Worm (Caenorhabditis elegans) whole organism, L4 larva: ENCODE measurements around the gene pax-1.

Experiments
- D1046.2 ChIP-seq: fragments of 200-800 bp; sonication (Bioruptor generic); IDR thresholded peaks from 2 replicates; pipeline ENCODE4 v1.3.6; 2022; ENCODE audit warnings: missing genetic modification characterization, missing compliant biosample characterization
- Y75B8A.6 ChIP-seq: fragments of 200-800 bp; sonication (Bioruptor generic); IDR thresholded peaks from 2 replicates; pipeline ENCODE4 v1.3.6; 2022; ENCODE audit warnings: missing genetic modification reagents, missing genetic modification characterization, missing compliant biosample characterization
- aha-1 ChIP-seq: fragments of 150-350 bp; peaks from one replicate; lab custom pipeline; 2014; ENCODE audit warnings: missing biosample characterization, missing genetic modification characterization
- ces-1 ChIP-seq: fragments of 150-350 bp; sonication (generic microtip); optimal IDR thresholded peaks from 4 replicates; lab custom pipeline; 2014; ENCODE audit warnings: missing biosample characterization, missing genetic modification reagents, missing genetic modification characterization
- daf-12 ChIP-seq: fragments of 150-350 bp; optimal IDR thresholded peaks from 2 replicates; lab custom pipeline; 2014; ENCODE audit warnings: missing biosample characterization, missing genetic modification reagents, missing genetic modification characterization
- daf-16 ChIP-seq, 3 experiments: sonication (generic microtip); optimal IDR thresholded peaks; 2 replicates each; lab custom pipeline; 2016 to 2017; ENCODE audit warnings: missing genetic modification characterization in 3 of 3, missing genetic modification reagents in 3 of 3, mild to moderate bottlenecking in 2 of 3, missing compliant biosample characterization in 2 of 3, missing biosample characterization in 1 of 3, moderate library complexity in 1 of 3
- daf-8 ChIP-seq: fragments of 200-800 bp; sonication (Bioruptor generic); IDR thresholded peaks from 2 replicates; pipeline ENCODE4 v1.3.6; 2022; ENCODE audit warnings: missing genetic modification characterization, missing compliant biosample characterization
- dmd-6 ChIP-seq: fragments of 200-800 bp; sonication (Bioruptor generic); IDR thresholded peaks from 2 replicates; pipeline ENCODE4 v1.3.6; 2022; ENCODE audit warnings: missing genetic modification reagents, missing genetic modification characterization, missing compliant biosample characterization
- dmd-9 ChIP-seq: fragments of 200-800 bp; sonication (Bioruptor generic); IDR thresholded peaks from 2 replicates; pipeline ENCODE4 v1.3.6; 2022; ENCODE audit warnings: missing genetic modification reagents, missing genetic modification characterization, missing compliant biosample characterization
- dve-1 ChIP-seq: sonication (generic microtip); optimal IDR thresholded peaks from 2 replicates; lab custom pipeline; 2017; ENCODE audit warnings: antibody characterized with exemption, mild to moderate bottlenecking, missing genetic modification characterization, missing compliant biosample characterization; ENCODE audit not compliant: insufficient read depth
- egl-27 ChIP-seq: sonication (generic microtip); optimal IDR thresholded peaks from 3 replicates; lab custom pipeline; 2017; ENCODE audit warnings: missing biosample characterization, missing genetic modification reagents, missing genetic modification characterization
- hif-1 ChIP-seq, 2 experiments: sonication (generic microtip); optimal IDR thresholded peaks; 2 replicates each; lab custom pipeline; 2016 to 2017; ENCODE audit warnings: missing compliant biosample characterization in 2 of 2, missing genetic modification characterization in 2 of 2, missing genetic modification reagents in 2 of 2, missing genotype in 2 of 2, mild to moderate bottlenecking in 1 of 2
- hlh-11 ChIP-seq: fragments of 200-800 bp; sonication (Bioruptor generic); optimal IDR thresholded peaks from 2 replicates; lab custom pipeline; 2018; ENCODE audit warnings: mild to moderate bottlenecking, missing genetic modification characterization, missing compliant biosample characterization
- lin-13 ChIP-seq: fragments of 150-350 bp; optimal IDR thresholded peaks from 2 replicates; lab custom pipeline; 2014; ENCODE audit warnings: missing biosample characterization, missing genetic modification reagents, missing genetic modification characterization
- lin-38 ChIP-seq: fragments of 200-800 bp; sonication (Bioruptor generic); IDR thresholded peaks from 2 replicates; pipeline ENCODE4 v1.3.6; 2022; ENCODE audit warnings: missing genetic modification reagents, missing genetic modification characterization, missing compliant biosample characterization
- lin-39 ChIP-seq: fragments of 150-350 bp; optimal IDR thresholded peaks from 2 replicates; lab custom pipeline; 2014; ENCODE audit warnings: missing biosample characterization, missing genetic modification reagents, missing genetic modification characterization
- lsy-2 ChIP-seq, 2 experiments: fragments of 150-350 bp in 1 of 2; sonication (generic microtip) in 1 of 2; optimal IDR thresholded peaks; 2 replicates each; lab custom pipeline; 2014 to 2017; ENCODE audit warnings: missing biosample characterization in 2 of 2, missing genetic modification characterization in 2 of 2
- madf-9 ChIP-seq: fragments of 200-800 bp; sonication (Bioruptor generic); conservative IDR thresholded peaks from 2 replicates; pipeline ENCODE4 v1.3.6; 2022; ENCODE audit warnings: missing genetic modification reagents, missing genetic modification characterization, missing compliant biosample characterization
- mxl-3 ChIP-seq: fragments of 200-800 bp; sonication (Bioruptor generic); optimal IDR thresholded peaks from 2 replicates; lab custom pipeline; 2018; ENCODE audit warnings: mild to moderate bottlenecking, missing genetic modification characterization, missing compliant biosample characterization
- nhr-11 ChIP-seq: fragments of 150-350 bp; optimal IDR thresholded peaks from 2 replicates; lab custom pipeline; 2014; ENCODE audit warnings: missing biosample characterization, missing genetic modification characterization
- nhr-237 ChIP-seq: sonication (generic microtip); optimal IDR thresholded peaks from 2 replicates; lab custom pipeline; 2017; ENCODE audit warnings: missing biosample characterization, missing genetic modification characterization
- nhr-28 ChIP-seq: fragments of 150-350 bp; optimal IDR thresholded peaks from 2 replicates; lab custom pipeline; 2014; ENCODE audit warnings: missing biosample characterization, missing genetic modification characterization
- nhr-48 ChIP-seq: sonication (generic microtip); optimal IDR thresholded peaks from 2 replicates; lab custom pipeline; 2016; ENCODE audit warnings: mild to moderate bottlenecking, missing genetic modification characterization, missing compliant biosample characterization
- nhr-6 ChIP-seq: fragments of 150-350 bp; optimal IDR thresholded peaks from 2 replicates; lab custom pipeline; 2014; ENCODE audit warnings: missing biosample characterization, missing genetic modification characterization
- nhr-77 ChIP-seq: fragments of 150-350 bp; optimal IDR thresholded peaks from 2 replicates; lab custom pipeline; 2014; ENCODE audit warnings: missing biosample characterization, missing genetic modification characterization
- pha-4 ChIP-seq, 2 experiments: fragments of 150-350 bp in 1 of 2; fragments of 200-800 bp in 1 of 2; sonication (Bioruptor generic) in 1 of 2; IDR thresholded peaks in 1 of 2; optimal IDR thresholded peaks in 1 of 2; 2 replicates each; pipeline versions ENCODE4 v1.3.6 to Lab custom; 2014 to 2022; ENCODE audit warnings: missing genetic modification characterization in 2 of 2, missing genetic modification reagents in 2 of 2, missing biosample characterization in 1 of 2, missing compliant biosample characterization in 1 of 2
- pqm-1 ChIP-seq: sonication (generic microtip); optimal IDR thresholded peaks from 2 replicates; lab custom pipeline; 2017; ENCODE audit warnings: missing biosample characterization, missing genetic modification characterization
- rbr-2 ChIP-seq: sonication (generic microtip); optimal IDR thresholded peaks from 2 replicates; lab custom pipeline; 2016; ENCODE audit warnings: missing genotype, missing genetic modification characterization, missing compliant biosample characterization
- saeg-2 ChIP-seq: fragments of 200-800 bp; sonication (Bioruptor generic); IDR thresholded peaks from 2 replicates; pipeline ENCODE4 v1.3.6; 2022; ENCODE audit warnings: missing genetic modification reagents, missing genetic modification characterization, missing compliant biosample characterization
- sdz-12 ChIP-seq: fragments of 200-800 bp; sonication (Bioruptor generic); optimal IDR thresholded peaks from 2 replicates; lab custom pipeline; 2018; ENCODE audit warnings: mild to moderate bottlenecking, missing genetic modification characterization, missing compliant biosample characterization
- set-16 ChIP-seq: fragments of 200-800 bp; sonication (Bioruptor generic); IDR thresholded peaks from 2 replicates; pipeline ENCODE4 v1.3.6; 2022; ENCODE audit warnings: missing genetic modification reagents, missing genetic modification characterization, missing compliant biosample characterization
- spr-3 ChIP-seq: fragments of 200-800 bp; sonication (Bioruptor generic); optimal IDR thresholded peaks from 2 replicates; lab custom pipeline; 2018; ENCODE audit warnings: mild to moderate bottlenecking, missing genetic modification characterization, missing compliant biosample characterization
- tag-97 ChIP-seq: fragments of 200-800 bp; sonication (Bioruptor generic); IDR thresholded peaks from 2 replicates; pipeline ENCODE4 v1.3.6; 2022; ENCODE audit warnings: missing genetic modification characterization, missing compliant biosample characterization
- unc-62 ChIP-seq, 3 experiments: fragments of 150-350 bp in 1 of 3; sonication (generic microtip); optimal IDR thresholded peaks in 2 of 3; peaks in 1 of 3; 1 replicate in 1 of 3; 2 replicates in 2 of 3; lab custom pipeline; 2014 to 2017; ENCODE audit warnings: missing biosample characterization in 3 of 3, missing genetic modification characterization in 3 of 3, missing genetic modification reagents in 3 of 3, missing genotype in 1 of 3
- zip-11 ChIP-seq: fragments of 200-800 bp; sonication (Bioruptor generic); IDR thresholded peaks from 2 replicates; pipeline ENCODE4 v1.3.6; 2022; ENCODE audit warnings: missing genetic modification characterization, missing compliant biosample characterization
- zip-2 ChIP-seq: fragments of 150-350 bp; optimal IDR thresholded peaks from 2 replicates; lab custom pipeline; 2014; ENCODE audit warnings: missing biosample characterization, missing genetic modification characterization
- ztf-11 ChIP-seq: fragments of 150-350 bp; optimal IDR thresholded peaks from 2 replicates; lab custom pipeline; 2014; ENCODE audit warnings: missing biosample characterization, missing genetic modification characterization

pax-1 gene

ce11 chrV:8271395-8271794 lies 46.7 kb downstream of the pax-1 start:
- TF ChIP-seq rbr-2 (tag; lab: Kevin White, UChicago) (no peak), Y75B8A.6 (GFP tag; lab: Robert Waterston, UW) (no peak), unc-62 (GFP tag; optimal IDR thresholded peaks at IDR 0.05 in 1 of 2; lab: Kevin White, UChicago) (peak in 1 of 2 experiments; percentile 94), unc-62 (tag; optimal IDR thresholded peaks at IDR 0.05; lab: Kevin White, UChicago) (no peak), tag-97 (GFP tag; lab: Robert Waterston, UW) (no peak)

- TF ChIP-seq spr-3 (GFP tag; lab: Kevin White, UChicago): no peak
- TF ChIP-seq madf-9 (GFP tag; lab: Robert Waterston, UW): no peak
- TF ChIP-seq daf-8 (GFP tag; lab: Robert Waterston, UW): no peak
- no peak for TF ChIP-seq zip-2
- peak; percentile 59 for TF ChIP-seq dve-1 (tag; lab: Kevin White, UChicago)
- TF ChIP-seq nhr-6 (tag; lab: Kevin White, UChicago): no peak
- peak; percentile 57 for TF ChIP-seq nhr-28 (tag; lab: Kevin White, UChicago)
- TF ChIP-seq hif-1 (tag; optimal IDR thresholded peaks at IDR 0.05; lab: Kevin White, UChicago): no peak
- TF ChIP-seq nhr-48 (tag; lab: Kevin White, UChicago): no peak
- TF ChIP-seq nhr-77: peak; percentile 42
- no peak for TF ChIP-seq ces-1 (GFP tag; lab: Kevin White, UChicago)
- TF ChIP-seq dmd-6 (GFP tag; lab: Robert Waterston, UW): peak; percentile 26; the same call in 1 of the 2 replicates
- TF ChIP-seq set-16 (GFP tag; lab: Robert Waterston, UW): no peak
- TF ChIP-seq mxl-3 (GFP tag; lab: Kevin White, UChicago): no peak
- TF ChIP-seq daf-16 (GFP tag; optimal IDR thresholded peaks at IDR 0.05; lab: Kevin White, UChicago): no peak
- peak; percentile 62 for TF ChIP-seq daf-16 (tag; optimal IDR thresholded peaks at IDR 0.05; lab: Kevin White, UChicago)
- TF ChIP-seq aha-1 (tag; lab: Kevin White, UChicago): peak; percentile 69
- no peak for TF ChIP-seq pha-4 (GFP tag; IDR thresholded peaks at IDR 0.05; lab: Robert Waterston, UW)
- no peak for TF ChIP-seq pha-4 (tag; optimal IDR thresholded peaks at IDR 0.05; lab: Kevin White, UChicago)
- no peak for TF ChIP-seq D1046.2 (GFP tag; lab: Robert Waterston, UW)
- peak; percentile 41 for TF ChIP-seq hlh-11
- TF ChIP-seq saeg-2 (GFP tag; lab: Robert Waterston, UW): no peak
- TF ChIP-seq zip-11 (GFP tag; lab: Robert Waterston, UW): no peak
- no peak for TF ChIP-seq nhr-11 (tag; lab: Kevin White, UChicago)
- TF ChIP-seq Y75B8A.6 (GFP tag; lab: Robert Waterston, UW): no peak
- no peak for TF ChIP-seq lin-13 (GFP tag; lab: Kevin White, UChicago)
- TF ChIP-seq sdz-12 (GFP tag; lab: Kevin White, UChicago): no peak
- no peak for TF ChIP-seq lin-39
- no peak for TF ChIP-seq egl-27 (tag; lab: Kevin White, UChicago)
- peak; percentile 71 for TF ChIP-seq pqm-1
- TF ChIP-seq nhr-237 (tag; lab: Kevin White, UChicago): no peak
- no peak for TF ChIP-seq daf-12 (tag; lab: Kevin White, UChicago)
- no peak for TF ChIP-seq lin-38
- TF ChIP-seq dmd-9 (GFP tag; lab: Robert Waterston, UW): no peak
- no peak for TF ChIP-seq ztf-11
- TF ChIP-seq lsy-2 (tag; optimal IDR thresholded peaks at IDR 0.05; lab: Kevin White, UChicago): no peak
These were observed 47.3 kb downstream of the pax-1 start, which contains the start of gene asp-5 for ce11 chrV:8271995-8272394. Gene asp-5, plus strand, starts transcription at chrV:8272385.
